Fruit fly (Drosophila melanogaster) whole organism: ENCODE data around the gene opa.

ENCODE experiments used
- pan ChIP-seq: fragments of >200 bp; optimal IDR thresholded peaks from 2 replicates; lab custom pipeline; 2017
- psq ChIP-seq: fragments of >200 bp; optimal IDR thresholded peaks from 2 replicates; lab custom pipeline; 2017
- usp ChIP-seq: fragments of >200 bp; optimal IDR thresholded peaks from 2 replicates; lab custom pipeline; 2017; ENCODE audit warnings: missing biosample characterization, missing genetic modification characterization, mixed read lengths

DNA sequence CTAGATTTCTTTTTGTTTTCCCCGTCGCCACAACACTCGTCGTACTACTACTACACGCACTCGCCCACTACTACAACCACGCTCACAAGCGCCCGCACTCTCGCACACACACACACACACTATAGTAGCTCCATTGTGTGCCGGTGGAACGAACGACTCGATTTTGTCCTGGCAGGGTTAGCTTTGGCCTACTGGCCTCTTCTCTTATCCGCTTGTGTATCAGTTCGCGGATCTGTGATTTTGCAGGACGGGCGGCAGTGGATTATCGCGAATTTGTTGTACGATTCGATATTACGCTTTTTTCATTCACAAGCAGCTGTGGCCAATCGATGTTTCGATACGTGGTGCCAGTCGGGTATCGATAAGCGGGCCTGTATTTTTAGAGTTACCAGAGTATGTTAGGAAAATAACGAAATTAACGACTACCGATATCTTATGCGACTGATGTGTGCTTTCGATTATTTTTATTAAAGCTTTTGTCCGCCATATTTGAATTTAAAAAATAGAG is 31.5 kb upstream of the opa start, which contains the start of gene CG14657:
- TF ChIP-seq usp (no peak), pan (lab: Kevin White, UChicago) (no peak), psq (lab: Kevin White, UChicago) (no peak)
